Worm (Caenorhabditis elegans): ENCODE results near the gene irld-34.

DNA sequence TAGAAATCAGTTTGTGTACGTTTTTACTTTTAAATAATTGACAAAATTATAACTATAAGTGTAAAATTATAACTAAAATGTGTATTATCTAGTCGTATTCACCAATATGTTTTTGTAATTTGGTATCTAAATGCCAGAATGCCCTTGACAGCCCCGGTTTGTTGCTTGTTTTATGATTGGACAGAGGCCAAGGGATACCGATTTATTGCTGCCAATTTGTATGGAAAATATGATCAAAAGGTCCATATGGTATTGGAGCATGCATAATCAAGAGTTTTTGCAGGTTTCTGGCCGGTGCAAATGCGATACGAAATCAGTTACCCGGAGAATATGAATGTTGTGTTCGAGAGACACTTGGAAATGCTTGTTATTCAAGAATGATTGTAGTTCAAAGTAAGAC lies 39.1 kb upstream of the irld-34 start:
- no peak for TF ChIP-seq him-1 (tag; optimal IDR thresholded peaks at IDR 0.05)
- no peak for TF ChIP-seq dao-5 (tag; optimal IDR thresholded peaks at IDR 0.05)

All from whole organism, L4/young adult.